Worm (Caenorhabditis elegans) whole organism, L1 larva: Measurements from ENCODE around the gene R151.8.
A peak's percentile ranks its signal among the peaks of the same experiment; 100 is the strongest.

Experiments used
- C04F5.9 ChIP-seq: sonication (generic microtip); optimal IDR thresholded peaks from 2 replicates; lab custom pipeline; 2016; ENCODE audit warnings: missing genetic modification characterization, missing compliant biosample characterization
- C34B4.2 ChIP-seq: sonication (generic microtip); optimal IDR thresholded peaks from 2 replicates; lab custom pipeline; 2017; ENCODE audit warnings: mild to moderate bottlenecking, missing genetic modification characterization, missing compliant biosample characterization
- F16B12.6 ChIP-seq: fragments of 150-350 bp; optimal IDR thresholded peaks from 2 replicates; lab custom pipeline; 2014; ENCODE audit warnings: missing biosample characterization, missing genetic modification characterization
- Y116A8C.19 ChIP-seq: sonication (generic microtip); optimal IDR thresholded peaks from 2 replicates; lab custom pipeline; 2016; ENCODE audit warnings: missing compliant biosample characterization, missing genetic modification characterization, borderline replicate concordance
- aha-1 ChIP-seq: fragments of 150-350 bp; optimal IDR thresholded peaks from 2 replicates; lab custom pipeline; 2014; ENCODE audit warnings: missing biosample characterization, missing genetic modification characterization
- alr-1 ChIP-seq: fragments of 200-800 bp; sonication (Bioruptor generic); optimal IDR thresholded peaks from 2 replicates; lab custom pipeline; 2018; ENCODE audit warnings: borderline replicate concordance, mild to moderate bottlenecking, missing genetic modification characterization, missing compliant biosample characterization
- blmp-1 ChIP-seq: fragments of 150-350 bp; optimal IDR thresholded peaks from 2 replicates; lab custom pipeline; 2014; ENCODE audit warnings: missing biosample characterization, missing genetic modification characterization
- ceh-63 ChIP-seq: fragments of 200-800 bp; sonication (Bioruptor generic); optimal IDR thresholded peaks from 2 replicates; lab custom pipeline; 2018; ENCODE audit warnings: mild to moderate bottlenecking, missing genetic modification characterization, missing compliant biosample characterization
- ceh-88 ChIP-seq: fragments of 200-800 bp; sonication (Bioruptor generic); IDR thresholded peaks from 2 replicates; pipeline ENCODE4 v1.3.6; 2022; ENCODE audit warnings: missing genetic modification characterization, missing compliant biosample characterization
- ceh-90 ChIP-seq: sonication (generic microtip); optimal IDR thresholded peaks from 2 replicates; lab custom pipeline; 2016; ENCODE audit warnings: missing genetic modification characterization, missing compliant biosample characterization
- ces-1 ChIP-seq: fragments of 150-350 bp; optimal IDR thresholded peaks from 2 replicates; lab custom pipeline; 2014; ENCODE audit warnings: missing biosample characterization, missing genetic modification reagents, missing genetic modification characterization
- dsc-1 ChIP-seq: sonication (generic microtip); optimal IDR thresholded peaks from 2 replicates; lab custom pipeline; 2016; ENCODE audit warnings: mild to moderate bottlenecking, missing genetic modification characterization, missing compliant biosample characterization
- efl-1 ChIP-seq, 4 experiments: fragments of 150-350 bp; optimal IDR thresholded peaks in 3 of 4; peaks in 1 of 4; 1 replicate in 1 of 4; 2 replicates in 3 of 4; lab custom pipeline; 2014; ENCODE audit warnings: missing biosample characterization in 2 of 4, missing genetic modification characterization in 2 of 4, missing genetic modification reagents in 2 of 4
- efl-3 ChIP-seq: fragments of 200-800 bp; sonication (Bioruptor generic); optimal IDR thresholded peaks from 2 replicates; lab custom pipeline; 2018; ENCODE audit warnings: mild to moderate bottlenecking, missing genetic modification characterization, missing compliant biosample characterization
- egl-13 ChIP-seq: sonication (generic microtip); optimal IDR thresholded peaks from 2 replicates; lab custom pipeline; 2016; ENCODE audit warnings: missing genotype, missing genetic modification reagents, missing genetic modification characterization, missing compliant biosample characterization
- egl-27 ChIP-seq, 2 experiments: fragments of 150-350 bp in 1 of 2; sonication (generic microtip); optimal IDR thresholded peaks; 3 replicates each; lab custom pipeline; 2017 to 2018; ENCODE audit warnings: missing biosample characterization in 2 of 2, missing genetic modification characterization in 2 of 2, missing genetic modification reagents in 2 of 2
- elt-2 ChIP-seq: sonication (generic microtip); optimal IDR thresholded peaks from 2 replicates; lab custom pipeline; 2016; ENCODE audit warnings: missing genetic modification characterization, mild to moderate bottlenecking, inconsistent platforms, missing compliant biosample characterization, missing genetic modification reagents
- fkh-10 ChIP-seq: sonication (generic microtip); optimal IDR thresholded peaks from 2 replicates; lab custom pipeline; 2017; ENCODE audit warnings: missing biosample characterization, missing genetic modification reagents, missing genetic modification characterization
- fkh-4 ChIP-seq: sonication (generic microtip); optimal IDR thresholded peaks from 2 replicates; lab custom pipeline; 2016; ENCODE audit warnings: missing compliant biosample characterization, missing genetic modification characterization, borderline replicate concordance
- fkh-8 ChIP-seq: sonication (generic microtip); optimal IDR thresholded peaks from 2 replicates; lab custom pipeline; 2016; ENCODE audit warnings: mild to moderate bottlenecking, missing genetic modification characterization, missing compliant biosample characterization
- grh-1 ChIP-seq: fragments of 200-800 bp; sonication (Bioruptor generic); IDR thresholded peaks from 2 replicates; pipeline ENCODE4 v1.3.6; 2022; ENCODE audit warnings: missing genetic modification reagents, missing genetic modification characterization, missing compliant biosample characterization
- hlh-17 ChIP-seq: fragments of 200-800 bp; sonication (Bioruptor generic); optimal IDR thresholded peaks from 2 replicates; lab custom pipeline; 2018; ENCODE audit warnings: missing genetic modification characterization, mild to moderate bottlenecking, missing compliant biosample characterization, moderate library complexity, borderline replicate concordance
- hpl-2 ChIP-seq: fragments of 150-350 bp; optimal IDR thresholded peaks from 2 replicates; lab custom pipeline; 2014; ENCODE audit warnings: missing biosample characterization, missing genetic modification reagents, missing genetic modification characterization
- isw-1 ChIP-seq: fragments of 200-800 bp; sonication (Bioruptor generic); IDR thresholded peaks from 2 replicates; pipeline ENCODE4 v1.3.6; 2022; ENCODE audit warnings: missing genetic modification characterization, missing compliant biosample characterization
- jun-1 ChIP-seq: fragments of 150-350 bp; optimal IDR thresholded peaks from 2 replicates; lab custom pipeline; 2014; ENCODE audit warnings: missing biosample characterization, missing genetic modification reagents, missing genetic modification characterization
- lin-13 ChIP-seq: fragments of 150-350 bp; optimal IDR thresholded peaks from 2 replicates; lab custom pipeline; 2014; ENCODE audit warnings: missing biosample characterization, missing genetic modification reagents, missing genetic modification characterization
- lin-15B ChIP-seq: fragments of 150-350 bp; sonication (generic microtip); optimal IDR thresholded peaks from 3 replicates; lab custom pipeline; 2014; ENCODE audit warnings: missing biosample characterization, missing genetic modification characterization
- lin-39 ChIP-seq: fragments of 150-350 bp; optimal IDR thresholded peaks from 2 replicates; lab custom pipeline; 2014; ENCODE audit warnings: missing biosample characterization, missing genetic modification reagents, missing genetic modification characterization
- lir-3 ChIP-seq: sonication (generic microtip); optimal IDR thresholded peaks from 2 replicates; lab custom pipeline; 2016; ENCODE audit warnings: mild to moderate bottlenecking, missing genetic modification characterization, moderate library complexity, missing compliant biosample characterization; ENCODE audit not compliant: poor library complexity
- lsy-2 ChIP-seq, 2 experiments: fragments of 150-350 bp; optimal IDR thresholded peaks; 2 replicates each; lab custom pipeline; 2014; ENCODE audit warnings: missing biosample characterization in 2 of 2, missing genetic modification characterization in 2 of 2
- mdl-1 ChIP-seq, 2 experiments: fragments of 150-350 bp; optimal IDR thresholded peaks; 2 replicates each; lab custom pipeline; 2014 to 2017; ENCODE audit warnings: missing biosample characterization in 2 of 2, missing genetic modification characterization in 2 of 2, inconsistent platforms in 1 of 2
- nhr-11 ChIP-seq: fragments of 150-350 bp; optimal IDR thresholded peaks from 2 replicates; lab custom pipeline; 2014; ENCODE audit warnings: missing biosample characterization, missing genetic modification characterization
- nhr-12 ChIP-seq: sonication (generic microtip); optimal IDR thresholded peaks from 2 replicates; lab custom pipeline; 2017; ENCODE audit warnings: missing biosample characterization, missing genetic modification characterization
- nhr-237 ChIP-seq: fragments of 150-350 bp; optimal IDR thresholded peaks from 2 replicates; lab custom pipeline; 2014; ENCODE audit warnings: missing biosample characterization, missing genetic modification characterization
- nhr-71 ChIP-seq: sonication (generic microtip); optimal IDR thresholded peaks from 2 replicates; lab custom pipeline; 2016; ENCODE audit warnings: mild to moderate bottlenecking, missing genetic modification characterization, moderate library complexity, missing compliant biosample characterization
- nhr-84 ChIP-seq: sonication (generic microtip); optimal IDR thresholded peaks from 2 replicates; lab custom pipeline; 2017; ENCODE audit warnings: missing biosample characterization, missing genetic modification characterization
- nhr-90 ChIP-seq: sonication (generic microtip); optimal IDR thresholded peaks from 2 replicates; lab custom pipeline; 2016; ENCODE audit warnings: mild to moderate bottlenecking, missing genetic modification characterization, missing compliant biosample characterization; ENCODE audit not compliant: poor library complexity
- pax-3 ChIP-seq: fragments of 200-800 bp; sonication (Bioruptor generic); optimal IDR thresholded peaks from 2 replicates; lab custom pipeline; 2018; ENCODE audit warnings: mild to moderate bottlenecking, missing genetic modification characterization, moderate library complexity, missing compliant biosample characterization
- skn-1 ChIP-seq: fragments of 150-350 bp; optimal IDR thresholded peaks from 2 replicates; lab custom pipeline; 2014; ENCODE audit warnings: missing biosample characterization, missing genetic modification characterization
- snpc-4 ChIP-seq: fragments of 150-350 bp; optimal IDR thresholded peaks from 2 replicates; lab custom pipeline; 2014; ENCODE audit warnings: missing biosample characterization, missing genetic modification characterization
- sptf-1 ChIP-seq: fragments of 150-350 bp; optimal IDR thresholded peaks from 2 replicates; lab custom pipeline; 2014; ENCODE audit warnings: missing biosample characterization, missing genetic modification characterization
- sup-37 ChIP-seq: fragments of 200-800 bp; sonication (Bioruptor generic); optimal IDR thresholded peaks from 2 replicates; lab custom pipeline; 2018; ENCODE audit warnings: mild to moderate bottlenecking, missing genetic modification characterization, missing compliant biosample characterization
- swsn-7 ChIP-seq: sonication (generic microtip); optimal IDR thresholded peaks from 2 replicates; lab custom pipeline; 2016; ENCODE audit warnings: missing genetic modification characterization, missing compliant biosample characterization
- tbx-2 ChIP-seq: sonication (generic microtip); optimal IDR thresholded peaks from 2 replicates; lab custom pipeline; 2016; ENCODE audit warnings: missing genetic modification characterization, missing compliant biosample characterization
- tlp-1 ChIP-seq: fragments of 150-350 bp; optimal IDR thresholded peaks from 2 replicates; lab custom pipeline; 2014; ENCODE audit warnings: missing biosample characterization, missing genetic modification characterization
- unc-130 ChIP-seq: fragments of 150-350 bp; optimal IDR thresholded peaks from 2 replicates; lab custom pipeline; 2017; ENCODE audit warnings: missing biosample characterization, missing genetic modification characterization, inconsistent platforms
- unc-30 ChIP-seq: sonication (generic microtip); optimal IDR thresholded peaks from 2 replicates; lab custom pipeline; 2017; ENCODE audit warnings: missing biosample characterization, missing genetic modification characterization
- unc-98 ChIP-seq: fragments of 200-800 bp; sonication (Bioruptor generic); IDR thresholded peaks from 2 replicates; pipeline ENCODE4 v1.3.6; 2022; ENCODE audit warnings: missing genetic modification characterization, missing compliant biosample characterization
- vab-15 ChIP-seq: sonication (generic microtip); optimal IDR thresholded peaks from 2 replicates; lab custom pipeline; 2017; ENCODE audit warnings: missing genotype, mild to moderate bottlenecking, missing genetic modification characterization, missing compliant biosample characterization
- zip-4 ChIP-seq: fragments of 200-800 bp; sonication (Bioruptor generic); optimal IDR thresholded peaks from 2 replicates; lab custom pipeline; 2018; ENCODE audit warnings: mild to moderate bottlenecking, missing genetic modification characterization, moderate library complexity, missing compliant biosample characterization
- ztf-11 ChIP-seq, 2 experiments: sonication (generic microtip); optimal IDR thresholded peaks; 2 replicates each; lab custom pipeline; 2016 to 2017; ENCODE audit warnings: missing genetic modification characterization in 2 of 2, missing biosample characterization in 1 of 2, missing compliant biosample characterization in 1 of 2
- ztf-4 ChIP-seq: fragments of 150-350 bp; optimal IDR thresholded peaks from 2 replicates; lab custom pipeline; 2014; ENCODE audit warnings: missing biosample characterization, missing genetic modification characterization

The R151.8 gene

DNA sequence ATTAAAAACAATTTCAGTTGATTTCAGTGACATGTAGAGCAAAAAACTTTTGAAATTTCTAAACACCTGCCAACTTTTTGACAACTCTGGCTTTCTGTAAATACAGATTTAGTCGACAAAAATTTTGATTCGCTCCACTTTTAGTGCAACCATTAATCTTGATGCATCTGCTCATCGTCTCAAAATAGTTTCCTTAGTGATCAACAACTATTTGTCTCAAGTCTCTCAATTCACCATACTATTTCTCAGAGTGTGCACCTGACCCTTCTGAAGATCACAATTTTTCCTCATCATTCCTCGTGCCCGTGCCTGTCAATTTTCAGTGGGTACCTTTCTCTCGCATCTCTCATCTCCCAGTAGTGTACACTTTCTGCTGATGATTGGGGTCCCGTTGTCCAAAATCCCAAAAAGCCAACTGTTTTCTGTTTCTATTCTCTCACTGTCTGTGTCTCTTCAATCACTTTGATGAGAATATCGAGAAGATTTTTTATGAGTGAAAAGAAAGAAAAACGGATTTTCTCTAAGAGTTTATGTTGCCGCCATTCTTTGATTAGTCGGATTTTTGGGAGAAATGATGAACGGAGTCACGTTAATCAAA, 12.6 kb downstream of the R151.8 start (continued):
- no peak for TF ChIP-seq lin-15B (tag; lab: Kevin White, UChicago)
- peak in 1 of 2 experiments; percentile 14 for TF ChIP-seq mdl-1 (tag; optimal IDR thresholded peaks at IDR 0.05; lab: Kevin White, UChicago)
- no peak for TF ChIP-seq ceh-90 (tag; lab: Kevin White, UChicago)
- TF ChIP-seq hlh-17 (GFP tag; lab: Kevin White, UChicago) = no peak
- peak; percentile 63 for TF ChIP-seq lin-39 (tag; lab: Kevin White, UChicago)
- no peak for TF ChIP-seq nhr-90 (tag; lab: Kevin White, UChicago)
- TF ChIP-seq fkh-4 (tag; lab: Kevin White, UChicago) = no peak
- no peak for TF ChIP-seq snpc-4
- peak; percentile 74 for TF ChIP-seq blmp-1 (tag; lab: Kevin White, UChicago)
- peak; percentile 43 for TF ChIP-seq dsc-1 (tag; lab: Kevin White, UChicago)
- peak; percentile 25 for TF ChIP-seq vab-15
- TF ChIP-seq efl-1 (optimal IDR thresholded peaks at IDR 0.05; lab: Kevin White, UChicago) = peak; percentile 22 to 52
- peak; percentile 23 to 81 for TF ChIP-seq efl-1 (GFP tag; optimal IDR thresholded peaks at IDR 0.05 in 1 of 2; lab: Kevin White, UChicago)
- no peak for TF ChIP-seq isw-1 (GFP tag; lab: Robert Waterston, UW)
- no peak for TF ChIP-seq nhr-237 (tag; lab: Kevin White, UChicago)
- peak; percentile 65 for TF ChIP-seq nhr-11 (tag; lab: Kevin White, UChicago)
- TF ChIP-seq fkh-8 (tag; lab: Kevin White, UChicago) = no peak
- peak; percentile 94 for TF ChIP-seq nhr-71
- TF ChIP-seq swsn-7 (tag; lab: Kevin White, UChicago) = peak; percentile 53
- no peak for TF ChIP-seq fkh-10
- no peak for TF ChIP-seq efl-3 (GFP tag; lab: Kevin White, UChicago)
- TF ChIP-seq nhr-12 = no peak
- TF ChIP-seq Y116A8C.19 (tag; lab: Kevin White, UChicago) = no peak
- TF ChIP-seq tbx-2 = peak; percentile 58
- no peak for TF ChIP-seq skn-1 (tag; lab: Kevin White, UChicago)
- TF ChIP-seq jun-1 = no peak
- no peak for TF ChIP-seq ztf-11 (tag; optimal IDR thresholded peaks at IDR 0.05; lab: Kevin White, UChicago)
- TF ChIP-seq sup-37 = peak; percentile 46
- no peak for TF ChIP-seq ceh-88 (GFP tag; lab: Robert Waterston, UW)
- no peak for TF ChIP-seq tlp-1 (tag; lab: Kevin White, UChicago)
- no peak for TF ChIP-seq aha-1 (tag; lab: Kevin White, UChicago)
- TF ChIP-seq elt-2 (tag; lab: Kevin White, UChicago) = no peak
- TF ChIP-seq lsy-2 (tag; optimal IDR thresholded peaks at IDR 0.05; lab: Kevin White, UChicago) = peak; percentile 76 to 80
- peak; percentile 40 for TF ChIP-seq lin-13 (GFP tag; lab: Kevin White, UChicago)
- no peak for TF ChIP-seq sptf-1 (tag; lab: Kevin White, UChicago)
- TF ChIP-seq unc-98 (GFP tag; lab: Robert Waterston, UW) = peak; percentile 67
- peak; percentile 32 for TF ChIP-seq unc-130 (tag; lab: Kevin White, UChicago)
- TF ChIP-seq pax-3 = no peak
- no peak for TF ChIP-seq unc-30 (tag; lab: Kevin White, UChicago)
- no peak for TF ChIP-seq ces-1 (GFP tag; lab: Kevin White, UChicago)
- TF ChIP-seq F16B12.6 = no peak
- TF ChIP-seq C04F5.9 = no peak
- TF ChIP-seq egl-27 (tag; optimal IDR thresholded peaks at IDR 0.05; lab: Kevin White, UChicago) = no peak
- TF ChIP-seq egl-13 (tag; lab: Kevin White, UChicago) = no peak
- TF ChIP-seq alr-1 (tag; lab: Kevin White, UChicago) = no peak
- TF ChIP-seq C34B4.2 (tag; lab: Kevin White, UChicago) = no peak
- no peak for TF ChIP-seq zip-4 (GFP tag; lab: Kevin White, UChicago)
- no peak for TF ChIP-seq grh-1 (GFP tag; lab: Robert Waterston, UW)
- TF ChIP-seq ztf-4 = peak; percentile 71
- peak; percentile 31 for TF ChIP-seq lir-3 (tag; lab: Kevin White, UChicago)
- TF ChIP-seq hpl-2 (GFP tag; lab: Kevin White, UChicago) = no peak
- no peak for TF ChIP-seq nhr-84 (tag; lab: Kevin White, UChicago)
- no peak for TF ChIP-seq ceh-63
